Worm (Caenorhabditis elegans) whole organism, L3 larva: ENCODE measurements around the gene Y62E10A.3.

Experiments used
- R02D3.7 ChIP-seq: fragments of 150-350 bp; optimal IDR thresholded peaks from 2 replicates; lab custom pipeline; 2014; ENCODE audit warnings: missing biosample characterization, missing genetic modification characterization
- aly-2 ChIP-seq: fragments of 150-350 bp; optimal IDR thresholded peaks from 2 replicates; lab custom pipeline; 2014; ENCODE audit warnings: missing biosample characterization, missing genetic modification characterization
- ceh-16 ChIP-seq: sonication (generic microtip); optimal IDR thresholded peaks from 2 replicates; lab custom pipeline; 2017; ENCODE audit warnings: missing biosample characterization, missing genetic modification characterization
- ceh-9 ChIP-seq: sonication (generic microtip); optimal IDR thresholded peaks from 2 replicates; lab custom pipeline; 2018; ENCODE audit warnings: missing biosample characterization, missing genetic modification characterization
- daf-12 ChIP-seq: fragments of 150-350 bp; optimal IDR thresholded peaks from 2 replicates; lab custom pipeline; 2014; ENCODE audit warnings: missing biosample characterization, missing genetic modification reagents, missing genetic modification characterization
- egl-27 ChIP-seq: sonication (generic microtip); optimal IDR thresholded peaks from 4 replicates; lab custom pipeline; 2017; ENCODE audit warnings: missing biosample characterization, missing genetic modification reagents, missing genetic modification characterization
- egl-5 ChIP-seq: fragments of 150-350 bp; optimal IDR thresholded peaks from 2 replicates; lab custom pipeline; 2017; ENCODE audit warnings: missing biosample characterization, missing genetic modification reagents, missing genetic modification characterization, inconsistent platforms
- elt-1 ChIP-seq: fragments of 150-350 bp; optimal IDR thresholded peaks from 2 replicates; lab custom pipeline; 2014; ENCODE audit warnings: missing biosample characterization, missing genetic modification characterization
- elt-2 ChIP-seq: sonication (generic microtip); optimal IDR thresholded peaks from 2 replicates; lab custom pipeline; 2016; ENCODE audit warnings: missing genetic modification reagents, mild to moderate bottlenecking, missing genetic modification characterization, missing compliant biosample characterization
- eor-1 ChIP-seq, 2 experiments: fragments of 150-350 bp; optimal IDR thresholded peaks; 2 replicates each; lab custom pipeline; 2014 to 2018; ENCODE audit warnings: missing biosample characterization in 2 of 2, missing genetic modification characterization in 2 of 2
- fkh-10 ChIP-seq: sonication (generic microtip); optimal IDR thresholded peaks from 2 replicates; lab custom pipeline; 2017; ENCODE audit warnings: missing biosample characterization, missing genetic modification reagents, missing genetic modification characterization
- hmg-11 ChIP-seq: sonication (generic microtip); optimal IDR thresholded peaks from 2 replicates; lab custom pipeline; 2016; ENCODE audit warnings: missing genetic modification characterization, missing compliant biosample characterization
- jun-1 ChIP-seq: fragments of 150-350 bp; optimal IDR thresholded peaks from 2 replicates; lab custom pipeline; 2014; ENCODE audit warnings: missing biosample characterization, missing genetic modification reagents, missing genetic modification characterization
- lin-15B ChIP-seq: fragments of 150-350 bp; optimal IDR thresholded peaks from 2 replicates; lab custom pipeline; 2014; ENCODE audit warnings: missing biosample characterization, missing genetic modification characterization
- lin-39 ChIP-seq: fragments of 150-350 bp; optimal IDR thresholded peaks from 2 replicates; lab custom pipeline; 2018; ENCODE audit warnings: missing biosample characterization, missing genetic modification reagents, missing genetic modification characterization
- lsy-12 ChIP-seq: sonication (generic microtip); optimal IDR thresholded peaks from 2 replicates; lab custom pipeline; 2016; ENCODE audit warnings: mild to moderate bottlenecking, missing genetic modification characterization, missing compliant biosample characterization
- mml-1 ChIP-seq: fragments of 150-350 bp; sonication (generic microtip); optimal IDR thresholded peaks from 3 replicates; lab custom pipeline; 2014; ENCODE audit warnings: missing biosample characterization, missing genetic modification characterization
- nfya-1 ChIP-seq: sonication (generic microtip); optimal IDR thresholded peaks from 2 replicates; lab custom pipeline; 2017; ENCODE audit warnings: missing genetic modification characterization, mild to moderate bottlenecking, missing compliant biosample characterization, antibody characterized with exemption, moderate library complexity; ENCODE audit not compliant: insufficient read depth
- nhr-12 ChIP-seq: fragments of 150-350 bp; optimal IDR thresholded peaks from 2 replicates; lab custom pipeline; 2014; ENCODE audit warnings: missing biosample characterization, missing genetic modification characterization
- nhr-23 ChIP-seq: fragments of 150-350 bp; optimal IDR thresholded peaks from 2 replicates; lab custom pipeline; 2014; ENCODE audit warnings: missing biosample characterization, missing genetic modification reagents, missing genetic modification characterization
- nhr-25 ChIP-seq: sonication (generic microtip); optimal IDR thresholded peaks from 2 replicates; lab custom pipeline; 2017; ENCODE audit warnings: missing biosample characterization, missing genetic modification characterization
- nhr-43 ChIP-seq: sonication (generic microtip); optimal IDR thresholded peaks from 2 replicates; lab custom pipeline; 2016; ENCODE audit warnings: mild to moderate bottlenecking, missing genetic modification characterization, missing compliant biosample characterization; ENCODE audit not compliant: poor library complexity, severe bottlenecking
- nhr-67 ChIP-seq: fragments of 150-350 bp; optimal IDR thresholded peaks from 2 replicates; lab custom pipeline; 2014; ENCODE audit warnings: missing biosample characterization, missing genetic modification characterization
- nhr-76 ChIP-seq: fragments of 150-350 bp; sonication (generic microtip); optimal IDR thresholded peaks from 5 replicates; lab custom pipeline; 2014; ENCODE audit warnings: missing biosample characterization, missing genetic modification characterization
- nhr-77 ChIP-seq: fragments of 150-350 bp; optimal IDR thresholded peaks from 2 replicates; lab custom pipeline; 2014; ENCODE audit warnings: missing biosample characterization, missing genetic modification characterization
- pha-4 ChIP-seq: fragments of 150-350 bp; optimal IDR thresholded peaks from 2 replicates; lab custom pipeline; 2014; ENCODE audit warnings: missing biosample characterization, missing genetic modification reagents, missing genetic modification characterization
- pqm-1 ChIP-seq: fragments of 150-350 bp; optimal IDR thresholded peaks from 2 replicates; lab custom pipeline; 2017; ENCODE audit warnings: missing biosample characterization, missing genetic modification characterization, inconsistent platforms
- sea-2 ChIP-seq: fragments of 150-350 bp; sonication (generic microtip); optimal IDR thresholded peaks from 4 replicates; lab custom pipeline; 2014; ENCODE audit warnings: missing biosample characterization, missing genetic modification reagents, missing genetic modification characterization
- snpc-4 ChIP-seq: fragments of 150-350 bp; optimal IDR thresholded peaks from 2 replicates; lab custom pipeline; 2014; ENCODE audit warnings: missing biosample characterization, missing genetic modification characterization
- tbx-2 ChIP-seq: sonication (generic microtip); optimal IDR thresholded peaks from 2 replicates; lab custom pipeline; 2016; ENCODE audit warnings: mild to moderate bottlenecking, missing genetic modification characterization, missing compliant biosample characterization
- zag-1 ChIP-seq: fragments of 150-350 bp; optimal IDR thresholded peaks from 2 replicates; lab custom pipeline; 2014; ENCODE audit warnings: missing biosample characterization, missing genetic modification characterization
- ztf-11 ChIP-seq: fragments of 150-350 bp; optimal IDR thresholded peaks from 2 replicates; lab custom pipeline; 2014; ENCODE audit warnings: missing biosample characterization, missing genetic modification characterization
- ztf-4 ChIP-seq: fragments of 150-350 bp; optimal IDR thresholded peaks from 2 replicates; lab custom pipeline; 2014; ENCODE audit warnings: missing biosample characterization, missing genetic modification characterization

Gene Y62E10A.3

DNA sequence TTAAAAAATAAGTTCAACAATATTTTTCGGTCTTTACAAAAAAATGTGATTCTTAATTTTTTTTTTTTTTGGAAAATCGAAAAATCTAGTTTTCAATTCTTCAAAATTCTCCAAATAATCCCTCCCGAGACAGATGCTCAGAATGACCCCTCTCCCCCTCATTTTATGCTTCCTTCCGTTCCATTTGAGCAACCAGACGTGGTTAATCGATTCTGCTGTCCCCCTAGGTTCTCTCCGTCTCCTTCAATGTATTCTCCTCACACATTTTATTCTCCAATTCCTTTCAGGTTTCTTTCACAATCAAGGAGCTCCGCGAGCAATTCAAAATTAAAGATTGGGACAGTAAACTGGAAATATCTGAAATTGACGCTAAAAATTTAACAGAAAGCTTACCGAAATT is 14.9 kb upstream of the Y62E10A.3 start:
- TF ChIP-seq zag-1 (tag; lab: Kevin White, UChicago) = no peak
- TF ChIP-seq lin-39 (tag; lab: Kevin White, UChicago) = peak; percentile 10
- TF ChIP-seq hmg-11 (tag; lab: Kevin White, UChicago) = peak; percentile 36
- TF ChIP-seq, all 47 proteins: peak for 2

DNA sequence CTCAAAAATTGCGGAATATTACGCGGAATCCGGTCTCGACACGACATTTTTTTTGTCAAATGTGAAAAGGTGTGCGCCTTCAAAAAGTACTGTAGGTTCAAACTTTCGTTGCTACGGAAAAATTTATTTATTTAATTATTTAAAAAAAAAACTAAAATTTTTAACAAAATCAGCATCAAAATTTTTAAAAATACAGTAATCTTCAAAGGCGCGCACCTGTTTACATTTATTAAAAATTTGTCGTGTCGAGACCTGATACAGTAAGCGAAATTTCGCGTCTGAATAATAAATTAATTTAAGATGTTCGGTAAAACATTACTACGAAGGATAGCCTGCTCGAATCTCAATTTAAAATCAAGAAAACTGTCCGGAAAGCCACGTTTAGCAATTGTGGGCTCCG is 11.7 kb upstream of the Y62E10A.3 start, which contains the start of gene Y62E10A.6:
Gene Y62E10A.6, plus strand, starts transcription at position 301 of the 400 bp plus-strand sequence.
- no peak for TF ChIP-seq sea-2 (GFP tag; lab: Kevin White, UChicago)
- TF ChIP-seq mml-1 (tag; lab: Kevin White, UChicago) = no peak
- TF ChIP-seq ztf-4 = no peak
- TF ChIP-seq R02D3.7 (tag; lab: Kevin White, UChicago) = no peak
- no peak for TF ChIP-seq nhr-25 (tag; lab: Kevin White, UChicago)
- no peak for TF ChIP-seq elt-1 (tag; lab: Kevin White, UChicago)
- no peak for TF ChIP-seq ztf-11 (tag; lab: Kevin White, UChicago)
- TF ChIP-seq egl-27 (tag; lab: Kevin White, UChicago) = no peak
- TF ChIP-seq nhr-23 (tag; lab: Kevin White, UChicago) = no peak
- no peak for TF ChIP-seq aly-2
- TF ChIP-seq snpc-4 = no peak
- TF ChIP-seq nhr-67 (tag; lab: Kevin White, UChicago) = no peak
- TF ChIP-seq pqm-1 (tag; lab: Kevin White, UChicago) = no peak
- TF ChIP-seq nfya-1 (tag; lab: Kevin White, UChicago) = no peak
- TF ChIP-seq hmg-11 (tag; lab: Kevin White, UChicago) = no peak
- TF ChIP-seq ceh-16 (tag; lab: Kevin White, UChicago) = no peak
- TF ChIP-seq zag-1 (tag; lab: Kevin White, UChicago) = no peak
- no peak for TF ChIP-seq elt-2 (tag; lab: Kevin White, UChicago)
- TF ChIP-seq nhr-43 (tag; lab: Kevin White, UChicago) = no peak

DNA sequence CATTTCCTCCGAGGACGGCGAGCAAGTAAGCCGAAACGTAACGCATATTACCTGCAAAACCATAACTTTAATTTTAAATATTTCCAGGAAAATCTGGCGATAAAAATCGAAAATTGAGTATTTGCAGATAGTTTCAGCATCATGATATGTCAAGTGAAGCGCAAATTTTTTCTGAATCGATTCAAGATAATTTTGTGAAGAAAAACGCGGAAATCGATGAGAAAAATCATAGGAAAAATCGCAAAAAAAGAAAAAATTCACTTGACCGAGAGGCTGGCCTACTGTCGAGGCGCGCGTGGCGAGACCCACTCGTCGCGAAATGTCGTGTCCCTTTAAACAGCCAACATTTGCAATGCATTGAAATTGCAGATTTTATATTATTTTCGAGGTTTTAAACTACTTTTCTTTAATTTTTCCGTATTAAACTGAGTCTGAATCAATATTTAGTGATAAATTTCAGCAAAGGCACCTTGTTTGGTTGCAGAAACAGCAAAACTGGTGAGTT is 10.2 kb upstream of the Y62E10A.3 start, which contains the start of the genes rla-2, popl-7 and Y62E10A.24:
Gene rla-2, minus strand, starts transcription at position 51 of the 505 bp plus-strand sequence.
Gene popl-7, plus strand, starts transcription at position 455 of the 505 bp plus-strand sequence.
Gene Y62E10A.24, plus strand, starts transcription at position 476 of the 505 bp plus-strand sequence.
- TF ChIP-seq pha-4 (tag; lab: Kevin White, UChicago) (peak; percentile 42), nhr-67 (tag; lab: Kevin White, UChicago) (no peak), hmg-11 (tag; lab: Kevin White, UChicago) (peak; percentile 54), daf-12 (tag; lab: Kevin White, UChicago) (no peak), nfya-1 (tag; lab: Kevin White, UChicago) (peak; percentile 72), egl-27 (tag; lab: Kevin White, UChicago) (no peak), elt-2 (tag; lab: Kevin White, UChicago) (peak; percentile 6), nhr-23 (tag; lab: Kevin White, UChicago) (peak; percentile 28), lin-15B (tag; lab: Kevin White, UChicago) (peak; percentile 36), nhr-43 (tag; lab: Kevin White, UChicago) (no peak), tbx-2 (no peak), lsy-12 (tag; lab: Kevin White, UChicago) (no peak)
- TF ChIP-seq, all 47 proteins: peak for 6

DNA sequence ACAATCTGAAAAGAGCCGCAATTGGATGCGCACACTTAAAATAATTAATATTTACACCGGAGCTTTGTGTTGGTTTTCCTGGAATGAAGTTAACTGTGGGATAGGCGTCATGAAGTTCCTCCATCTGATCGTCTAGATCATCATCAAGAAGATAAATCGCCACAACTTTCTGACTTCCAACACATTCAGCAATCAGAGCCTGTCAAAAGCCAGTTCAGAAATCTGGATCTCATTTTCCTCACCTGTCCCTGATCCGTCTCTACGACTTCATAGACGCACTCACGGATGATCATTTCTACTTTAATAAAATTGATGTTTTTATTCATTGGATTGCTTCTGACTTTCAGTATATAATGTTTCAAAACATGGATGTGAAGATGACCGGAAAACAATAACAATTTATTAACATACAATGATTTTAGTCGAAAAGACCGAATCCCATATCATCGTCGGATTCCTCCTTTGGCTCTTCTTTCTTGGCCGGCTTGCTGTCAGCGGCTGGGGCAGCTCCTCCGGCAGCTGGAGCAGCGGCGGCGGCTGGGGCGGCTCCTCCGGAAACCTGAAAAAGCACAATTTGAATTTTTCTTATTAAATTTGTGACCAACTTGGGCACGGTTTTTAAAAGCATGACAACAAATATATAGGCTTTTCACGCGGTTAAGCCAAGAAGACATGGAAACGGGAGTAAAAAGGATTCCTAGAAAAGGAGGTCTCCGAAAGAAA is 9.2 kb upstream of the Y62E10A.3 start, which contains the start of gene agt-1:
Gene agt-1, minus strand, starts transcription at position 293 of the 723 bp plus-strand sequence.
- TF ChIP-seq ceh-9 (no peak), zag-1 (tag; lab: Kevin White, UChicago) (no peak)
- TF ChIP-seq, all 47 proteins: peak for 0

DNA sequence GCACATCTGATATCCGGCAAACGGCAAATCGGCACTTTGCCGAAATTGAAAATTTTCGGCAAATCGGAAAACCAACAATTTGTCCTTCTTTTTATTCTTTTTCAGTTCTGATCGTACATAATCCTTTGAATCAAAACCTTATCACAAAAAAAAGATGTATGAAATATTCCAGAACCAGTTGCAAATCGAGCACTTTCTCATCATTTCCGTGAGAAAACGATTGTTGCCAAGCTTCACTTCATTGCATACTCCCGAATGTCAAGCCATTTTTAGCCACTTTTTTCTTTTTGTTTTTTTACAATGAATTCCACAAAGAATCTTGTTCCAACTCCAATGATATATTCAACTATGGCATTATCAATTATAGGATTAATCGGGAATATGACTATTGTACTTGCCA is 4.8 kb upstream of the Y62E10A.3 start, which contains the start of gene srsx-25:
Gene srsx-25, plus strand, starts transcription at position 301 of the 400 bp plus-strand sequence.
- TF ChIP-seq nhr-67 (tag; lab: Kevin White, UChicago) (no peak), nhr-76 (tag; lab: Kevin White, UChicago) (no peak), nhr-12 (tag; lab: Kevin White, UChicago) (no peak), aly-2 (no peak), eor-1 (tag; optimal IDR thresholded peaks at IDR 0.05; lab: Kevin White, UChicago) (no peak), tbx-2 (no peak), nhr-25 (tag; lab: Kevin White, UChicago) (no peak), nhr-77 (no peak), snpc-4 (no peak), jun-1 (tag; lab: Kevin White, UChicago) (no peak), sea-2 (GFP tag; lab: Kevin White, UChicago) (no peak), ztf-4 (no peak), elt-2 (tag; lab: Kevin White, UChicago) (no peak), ceh-9 (no peak), ceh-16 (tag; lab: Kevin White, UChicago) (no peak), fkh-10 (GFP tag; lab: Kevin White, UChicago) (no peak), lin-15B (tag; lab: Kevin White, UChicago) (no peak), egl-27 (tag; lab: Kevin White, UChicago) (no peak), egl-5 (tag; lab: Kevin White, UChicago) (no peak)
